Worm (Caenorhabditis elegans) whole organism, young adult: ENCODE measurements around the gene K11H3.8.

Experiments
- him-1 ChIP-seq: sonication (generic microtip); optimal IDR thresholded peaks from 2 replicates; lab custom pipeline; 2016; ENCODE audit warnings: missing genotype, missing genetic modification reagents, missing genetic modification characterization, missing compliant biosample characterization
- hrde-1 ChIP-seq: sonication (generic microtip); optimal IDR thresholded peaks from 2 replicates; lab custom pipeline; 2016; ENCODE audit warnings: missing genetic modification characterization, mild to moderate bottlenecking, missing compliant biosample characterization, moderate library complexity, missing genotype, missing genetic modification reagents, borderline replicate concordance
- nfya-1 ChIP-seq: sonication (generic microtip); optimal IDR thresholded peaks from 2 replicates; lab custom pipeline; 2017; ENCODE audit warnings: antibody characterized with exemption, missing compliant biosample characterization, missing genetic modification characterization, borderline replicate concordance; ENCODE audit not compliant: insufficient read depth
- tlf-1 ChIP-seq: fragments of 200-800 bp; sonication (Bioruptor generic); optimal IDR thresholded peaks from 2 replicates; lab custom pipeline; 2018; ENCODE audit warnings: mild to moderate bottlenecking, missing genetic modification characterization, missing compliant biosample characterization
- unc-130 ChIP-seq: sonication (generic microtip); optimal IDR thresholded peaks from 2 replicates; lab custom pipeline; 2016; ENCODE audit warnings: missing genetic modification reagents, missing genetic modification characterization, missing compliant biosample characterization
- ztf-28 ChIP-seq: fragments of 200-800 bp; sonication (Bioruptor generic); IDR thresholded peaks from 2 replicates; pipeline ENCODE4 v1.3.6; 2022; ENCODE audit warnings: missing genetic modification reagents, missing genetic modification characterization, missing compliant biosample characterization

- TF ChIP-seq him-1 (tag; lab: Kevin White, UChicago): peak; percentile 9
- no peak for TF ChIP-seq unc-130
- no peak for TF ChIP-seq hrde-1
- no peak for TF ChIP-seq nfya-1 (tag; lab: Kevin White, UChicago)
- no peak for TF ChIP-seq ztf-28 (GFP tag; lab: Robert Waterston, UW)
- TF ChIP-seq tlf-1: peak; percentile 82
These were observed 10.6 kb upstream of the K11H3.8 start, which contains the start of gene lin-52 for ce11 chrIII:9824330-9824934.
